Worm (Caenorhabditis elegans) whole organism, L1 larva: Measurements from ENCODE around the gene lsm-8.
A peak's percentile ranks its signal among the peaks of the same experiment; 100 is the strongest.

ENCODE experiments used
- C04F5.9 ChIP-seq: sonication (generic microtip); optimal IDR thresholded peaks from 2 replicates; lab custom pipeline; 2016; ENCODE audit warnings: missing genetic modification characterization, missing compliant biosample characterization
- aha-1 ChIP-seq: fragments of 150-350 bp; optimal IDR thresholded peaks from 2 replicates; lab custom pipeline; 2014; ENCODE audit warnings: missing biosample characterization, missing genetic modification characterization
- alr-1 ChIP-seq: fragments of 200-800 bp; sonication (Bioruptor generic); optimal IDR thresholded peaks from 2 replicates; lab custom pipeline; 2018; ENCODE audit warnings: borderline replicate concordance, mild to moderate bottlenecking, missing genetic modification characterization, missing compliant biosample characterization
- ama-1 ChIP-seq: fragments of 150-350 bp; optimal IDR thresholded peaks from 2 replicates; lab custom pipeline; 2014
- blmp-1 ChIP-seq: fragments of 150-350 bp; optimal IDR thresholded peaks from 2 replicates; lab custom pipeline; 2014; ENCODE audit warnings: missing biosample characterization, missing genetic modification characterization
- ceh-63 ChIP-seq: fragments of 200-800 bp; sonication (Bioruptor generic); optimal IDR thresholded peaks from 2 replicates; lab custom pipeline; 2018; ENCODE audit warnings: mild to moderate bottlenecking, missing genetic modification characterization, missing compliant biosample characterization
- ceh-82 ChIP-seq, 3 experiments: fragments of 150-350 bp in 1 of 3; sonication (generic microtip) in 2 of 3; optimal IDR thresholded peaks; 2 replicates each; lab custom pipeline; 2014 to 2017; ENCODE audit warnings: missing biosample characterization in 3 of 3, missing genetic modification characterization in 3 of 3
- ceh-90 ChIP-seq: sonication (generic microtip); optimal IDR thresholded peaks from 2 replicates; lab custom pipeline; 2016; ENCODE audit warnings: missing genetic modification characterization, missing compliant biosample characterization
- ces-1 ChIP-seq: fragments of 150-350 bp; optimal IDR thresholded peaks from 2 replicates; lab custom pipeline; 2014; ENCODE audit warnings: missing biosample characterization, missing genetic modification reagents, missing genetic modification characterization
- efl-1 ChIP-seq, 4 experiments: fragments of 150-350 bp; optimal IDR thresholded peaks in 3 of 4; peaks in 1 of 4; 1 replicate in 1 of 4; 2 replicates in 3 of 4; lab custom pipeline; 2014; ENCODE audit warnings: missing biosample characterization in 2 of 4, missing genetic modification characterization in 2 of 4, missing genetic modification reagents in 2 of 4
- egl-27 ChIP-seq, 2 experiments: fragments of 150-350 bp in 1 of 2; sonication (generic microtip); optimal IDR thresholded peaks; 3 replicates each; lab custom pipeline; 2017 to 2018; ENCODE audit warnings: missing biosample characterization in 2 of 2, missing genetic modification characterization in 2 of 2, missing genetic modification reagents in 2 of 2
- elt-3 ChIP-seq, 6 experiments: fragments of 150-350 bp in 1 of 6; sonication (generic microtip); optimal IDR thresholded peaks; 2 replicates each; lab custom pipeline; 2017 to 2018; ENCODE audit warnings: missing biosample characterization in 6 of 6, missing genetic modification characterization in 6 of 6, inconsistent platforms in 1 of 6
- fkh-10 ChIP-seq: sonication (generic microtip); optimal IDR thresholded peaks from 2 replicates; lab custom pipeline; 2017; ENCODE audit warnings: missing biosample characterization, missing genetic modification reagents, missing genetic modification characterization
- fkh-8 ChIP-seq: sonication (generic microtip); optimal IDR thresholded peaks from 2 replicates; lab custom pipeline; 2016; ENCODE audit warnings: mild to moderate bottlenecking, missing genetic modification characterization, missing compliant biosample characterization
- hlh-4 ChIP-seq: sonication (generic microtip); optimal IDR thresholded peaks from 2 replicates; lab custom pipeline; 2016; ENCODE audit warnings: mild to moderate bottlenecking, missing genetic modification characterization, missing compliant biosample characterization
- irx-1 ChIP-seq: sonication (generic microtip); optimal IDR thresholded peaks from 2 replicates; lab custom pipeline; 2016; ENCODE audit warnings: missing genetic modification characterization, missing compliant biosample characterization
- isw-1 ChIP-seq: fragments of 200-800 bp; sonication (Bioruptor generic); IDR thresholded peaks from 2 replicates; pipeline ENCODE4 v1.3.6; 2022; ENCODE audit warnings: missing genetic modification characterization, missing compliant biosample characterization
- jun-1 ChIP-seq: fragments of 150-350 bp; optimal IDR thresholded peaks from 2 replicates; lab custom pipeline; 2014; ENCODE audit warnings: missing biosample characterization, missing genetic modification reagents, missing genetic modification characterization
- lin-35 ChIP-seq, 2 experiments: fragments of 150-350 bp; optimal IDR thresholded peaks; 2 replicates each; lab custom pipeline; 2014; ENCODE audit warnings: missing biosample characterization in 2 of 2, missing genetic modification characterization in 2 of 2, missing genetic modification reagents in 2 of 2
- lin-39 ChIP-seq: fragments of 150-350 bp; optimal IDR thresholded peaks from 2 replicates; lab custom pipeline; 2014; ENCODE audit warnings: missing biosample characterization, missing genetic modification reagents, missing genetic modification characterization
- lsy-2 ChIP-seq, 2 experiments: fragments of 150-350 bp; optimal IDR thresholded peaks; 2 replicates each; lab custom pipeline; 2014; ENCODE audit warnings: missing biosample characterization in 2 of 2, missing genetic modification characterization in 2 of 2
- nhr-12 ChIP-seq: sonication (generic microtip); optimal IDR thresholded peaks from 2 replicates; lab custom pipeline; 2017; ENCODE audit warnings: missing biosample characterization, missing genetic modification characterization
- nhr-20 ChIP-seq: sonication (generic microtip); optimal IDR thresholded peaks from 2 replicates; lab custom pipeline; 2016; ENCODE audit warnings: mild to moderate bottlenecking, missing genetic modification characterization, missing compliant biosample characterization
- nhr-237 ChIP-seq: fragments of 150-350 bp; optimal IDR thresholded peaks from 2 replicates; lab custom pipeline; 2014; ENCODE audit warnings: missing biosample characterization, missing genetic modification characterization
- nhr-28 ChIP-seq: fragments of 150-350 bp; optimal IDR thresholded peaks from 2 replicates; lab custom pipeline; 2014; ENCODE audit warnings: missing biosample characterization, missing genetic modification characterization
- nhr-76 ChIP-seq: sonication (generic microtip); optimal IDR thresholded peaks from 2 replicates; lab custom pipeline; 2017; ENCODE audit warnings: missing biosample characterization, missing genetic modification characterization
- nhr-85 ChIP-seq: sonication (generic microtip); peaks from one replicate; lab custom pipeline; 2016; ENCODE audit warnings: missing genetic modification characterization, inconsistent platforms, missing compliant biosample characterization
- rnt-1 ChIP-seq: sonication (generic microtip); optimal IDR thresholded peaks from 2 replicates; lab custom pipeline; 2016; ENCODE audit warnings: mild to moderate bottlenecking, missing genetic modification characterization, moderate library complexity, missing compliant biosample characterization
- snu-23 ChIP-seq: sonication (generic microtip); optimal IDR thresholded peaks from 2 replicates; lab custom pipeline; 2016; ENCODE audit warnings: missing genetic modification characterization, missing compliant biosample characterization
- sox-4 ChIP-seq: sonication (generic microtip); optimal IDR thresholded peaks from 2 replicates; lab custom pipeline; 2016; ENCODE audit warnings: missing genetic modification characterization, missing compliant biosample characterization
- sptf-1 ChIP-seq: fragments of 150-350 bp; optimal IDR thresholded peaks from 2 replicates; lab custom pipeline; 2014; ENCODE audit warnings: missing biosample characterization, missing genetic modification characterization
- tbx-2 ChIP-seq: sonication (generic microtip); optimal IDR thresholded peaks from 2 replicates; lab custom pipeline; 2016; ENCODE audit warnings: missing genetic modification characterization, missing compliant biosample characterization
- tlp-1 ChIP-seq: fragments of 150-350 bp; optimal IDR thresholded peaks from 2 replicates; lab custom pipeline; 2014; ENCODE audit warnings: missing biosample characterization, missing genetic modification characterization
- unc-30 ChIP-seq: sonication (generic microtip); optimal IDR thresholded peaks from 2 replicates; lab custom pipeline; 2017; ENCODE audit warnings: missing biosample characterization, missing genetic modification characterization
- unc-62 ChIP-seq: fragments of 150-350 bp; optimal IDR thresholded peaks from 2 replicates; lab custom pipeline; 2014; ENCODE audit warnings: missing biosample characterization, missing genetic modification reagents, missing genetic modification characterization
- vab-15 ChIP-seq: sonication (generic microtip); optimal IDR thresholded peaks from 2 replicates; lab custom pipeline; 2017; ENCODE audit warnings: missing genotype, mild to moderate bottlenecking, missing genetic modification characterization, missing compliant biosample characterization
- zag-1 ChIP-seq: fragments of 150-350 bp; optimal IDR thresholded peaks from 2 replicates; lab custom pipeline; 2014; ENCODE audit warnings: missing biosample characterization, missing genetic modification characterization

lsm-8 gene

ce11 chrIV:6326448-6326847 lies at the start of gene lsm-8:
lsm-8 (plus strand) TSS chrIV:6326526.
- no peak for TF ChIP-seq efl-1 (optimal IDR thresholded peaks at IDR 0.05; lab: Kevin White, UChicago)
- peak in 1 of 2 experiments; percentile 54 for TF ChIP-seq efl-1 (GFP tag; optimal IDR thresholded peaks at IDR 0.05 in 1 of 2; lab: Kevin White, UChicago)
- TF ChIP-seq C04F5.9 (tag; lab: Kevin White, UChicago), result no peak
- TF ChIP-seq unc-30 (tag; lab: Kevin White, UChicago), result no peak
- no peak for TF ChIP-seq snu-23 (GFP tag; lab: Kevin White, UChicago)
- TF ChIP-seq nhr-85 (tag; lab: Kevin White, UChicago), result peak; percentile 51
- TF ChIP-seq lin-39 (tag; lab: Kevin White, UChicago), result no peak
- TF ChIP-seq fkh-8 (tag; lab: Kevin White, UChicago), result no peak
- no peak for TF ChIP-seq nhr-12 (tag; lab: Kevin White, UChicago)
- TF ChIP-seq, all 84 proteins: peak for 2

- TF ChIP-seq ces-1 (no peak), vab-15 (tag; lab: Kevin White, UChicago) (no peak)
Measured at ce11 chrIV:6279392-6279791, 46.9 kb upstream of the lsm-8 start, which contains the start of gene sams-5. sams-5 (minus strand) TSS chrIV:6279522.

- TF ChIP-seq sox-4 (tag; lab: Kevin White, UChicago) (no peak), irx-1 (tag; lab: Kevin White, UChicago) (no peak), nhr-20 (tag; lab: Kevin White, UChicago) (no peak), nhr-237 (no peak), rnt-1 (tag; lab: Kevin White, UChicago) (no peak)
Measured at ce11 chrIV:6282143-6282542, 44.2 kb upstream of the lsm-8 start, which contains the start of gene srv-32. srv-32 (minus strand) TSS chrIV:6282243.

ce11 chrIV:6284277-6284676 lies 42.0 kb upstream of the lsm-8 start, which contains the start of gene ops-1:
ops-1 (minus strand) TSS chrIV:6284377.
- TF ChIP-seq sox-4 (tag; lab: Kevin White, UChicago), result no peak
- no peak for TF ChIP-seq isw-1 (GFP tag; lab: Robert Waterston, UW)
- TF ChIP-seq lsy-2 (tag; optimal IDR thresholded peaks at IDR 0.05; lab: Kevin White, UChicago), result no peak
- no peak for TF ChIP-seq nhr-28 (tag; lab: Kevin White, UChicago)
- TF ChIP-seq hlh-4 (tag; lab: Kevin White, UChicago), result no peak
- TF ChIP-seq lin-39 (tag; lab: Kevin White, UChicago), result no peak
- no peak for TF ChIP-seq jun-1 (tag; lab: Kevin White, UChicago)
- TF ChIP-seq aha-1 (tag; lab: Kevin White, UChicago), result no peak
- no peak for TF ChIP-seq sptf-1 (tag; lab: Kevin White, UChicago)
- no peak for TF ChIP-seq nhr-85 (tag; lab: Kevin White, UChicago)
- TF ChIP-seq fkh-10 (GFP tag; lab: Kevin White, UChicago), result no peak
- no peak for TF ChIP-seq ceh-82 (tag; optimal IDR thresholded peaks at IDR 0.05; lab: Kevin White, UChicago)
- TF ChIP-seq nhr-76 (tag; lab: Kevin White, UChicago), result no peak
- no peak for TF ChIP-seq egl-27 (tag; optimal IDR thresholded peaks at IDR 0.05; lab: Kevin White, UChicago)
- no peak for TF ChIP-seq nhr-12 (tag; lab: Kevin White, UChicago)
- no peak for TF ChIP-seq ama-1 (lab: Kevin White, UChicago)
- TF ChIP-seq ceh-90 (tag; lab: Kevin White, UChicago), result no peak
- no peak for TF ChIP-seq blmp-1 (tag; lab: Kevin White, UChicago)
- TF ChIP-seq ceh-63, result no peak
- no peak for TF ChIP-seq zag-1 (tag; lab: Kevin White, UChicago)

ce11 chrIV:6290741-6291140 lies 35.6 kb upstream of the lsm-8 start, which contains the start of gene srv-24:
srv-24 (minus strand) TSS chrIV:6290841.
- no peak for TF ChIP-seq alr-1 (tag; lab: Kevin White, UChicago)
- TF ChIP-seq tlp-1 (tag; lab: Kevin White, UChicago), result no peak
- TF ChIP-seq ama-1 (lab: Kevin White, UChicago), result no peak
- no peak for TF ChIP-seq aha-1 (tag; lab: Kevin White, UChicago)
- no peak for TF ChIP-seq fkh-8 (tag; lab: Kevin White, UChicago)
- TF ChIP-seq blmp-1 (tag; lab: Kevin White, UChicago), result no peak
- no peak for TF ChIP-seq elt-3 (tag; optimal IDR thresholded peaks at IDR 0.05; lab: Kevin White, UChicago)
- TF ChIP-seq unc-30 (tag; lab: Kevin White, UChicago), result no peak
- TF ChIP-seq unc-62 (GFP tag; lab: Kevin White, UChicago), result no peak
- no peak for TF ChIP-seq lin-35 (GFP tag; optimal IDR thresholded peaks at IDR 0.05; lab: Kevin White, UChicago)
- no peak for TF ChIP-seq nhr-28 (tag; lab: Kevin White, UChicago)
- no peak for TF ChIP-seq rnt-1 (tag; lab: Kevin White, UChicago)
- TF ChIP-seq nhr-20 (tag; lab: Kevin White, UChicago), result no peak
- TF ChIP-seq tbx-2 (tag; lab: Kevin White, UChicago), result no peak
